Worm (Caenorhabditis elegans): ENCODE results near the gene hlh-10.

Gene hlh-10

DNA sequence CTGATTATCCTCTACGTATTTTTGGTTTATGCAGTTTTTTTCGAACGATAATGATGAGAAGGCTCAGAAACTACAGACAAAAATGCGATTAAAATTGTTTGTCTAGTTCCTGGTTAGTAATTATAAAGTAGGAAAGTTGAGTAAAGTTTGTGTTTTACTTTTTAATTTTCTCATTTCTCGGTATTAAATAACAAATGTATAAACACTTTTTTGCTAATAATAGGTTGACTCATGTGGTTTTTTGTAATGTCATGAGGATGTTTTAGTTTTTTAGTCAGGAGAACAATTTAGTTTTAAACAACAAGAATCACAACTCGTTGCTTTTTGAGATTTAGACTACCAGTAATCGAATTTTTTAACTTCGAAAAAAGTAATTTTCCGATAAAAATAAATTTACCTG, 9.4 kb downstream of the hlh-10 start:
- peak; percentile 23 for TF ChIP-seq C34F6.9 (tag; optimal IDR thresholded peaks at IDR 0.05)
- TF ChIP-seq nhr-6 (tag; optimal IDR thresholded peaks at IDR 0.05): no peak
- peak; percentile 4 for TF ChIP-seq sma-9 (GFP tag; optimal IDR thresholded peaks at IDR 0.05)
- no peak for TF ChIP-seq sma-9 (tag; optimal IDR thresholded peaks at IDR 0.05)

DNA sequence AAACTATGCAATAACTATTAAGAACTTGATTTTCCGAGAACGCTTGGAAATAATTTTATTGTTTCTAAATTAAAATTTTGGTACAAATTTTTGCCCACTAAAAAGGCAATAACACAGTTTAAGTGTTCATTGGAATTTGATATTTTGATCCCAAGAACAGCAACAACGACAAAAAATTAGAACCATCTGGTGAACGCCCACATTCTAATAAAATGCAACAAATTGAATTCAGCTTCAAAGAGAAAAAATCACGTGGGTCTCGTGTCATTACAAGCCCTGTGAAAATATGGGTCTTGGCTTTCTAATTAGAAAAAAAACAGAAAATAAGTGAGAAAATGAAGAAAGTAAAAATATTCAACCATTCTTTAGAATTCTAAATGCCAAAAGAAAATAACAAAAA, 10.2 kb downstream of the hlh-10 start:
- TF ChIP-seq nhr-6 (tag; optimal IDR thresholded peaks at IDR 0.05) (no peak), ztf-11 (tag; optimal IDR thresholded peaks at IDR 0.05) (no peak), lsy-2 (tag; optimal IDR thresholded peaks at IDR 0.05) (peak in 1 of 2 experiments; percentile 2), mab-5 (tag; optimal IDR thresholded peaks at IDR 0.05) (no peak), dmd-4 (tag; optimal IDR thresholded peaks at IDR 0.05) (no peak)

ce11 chrV:9270442-9270841, 11.6 kb downstream of the hlh-10 start:
- TF ChIP-seq zag-1 (tag; optimal IDR thresholded peaks at IDR 0.05) (peak; percentile 12), sma-9 (GFP tag; optimal IDR thresholded peaks at IDR 0.05) (peak; percentile 11), sma-9 (tag; optimal IDR thresholded peaks at IDR 0.05) (no peak), mdl-1 (tag; optimal IDR thresholded peaks at IDR 0.05) (peak; percentile 34 to 38), nhr-237 (tag; optimal IDR thresholded peaks at IDR 0.05) (no peak), unc-39 (tag; optimal IDR thresholded peaks at IDR 0.05) (no peak), lsy-2 (tag; optimal IDR thresholded peaks at IDR 0.05) (no peak), F13H6.1 (tag; optimal IDR thresholded peaks at IDR 0.05) (peak; percentile 22)

ce11 chrV:9268202-9268601, 13.8 kb downstream of the hlh-10 start:
- TF ChIP-seq elt-1 (tag; optimal IDR thresholded peaks at IDR 0.05): no peak
- no peak for TF ChIP-seq unc-62 (GFP tag; optimal IDR thresholded peaks at IDR 0.05)
- TF ChIP-seq mbf-1 (tag; optimal IDR thresholded peaks at IDR 0.05): no peak
- TF ChIP-seq mab-5 (tag; optimal IDR thresholded peaks at IDR 0.05): no peak
- TF ChIP-seq egl-27 (tag; optimal IDR thresholded peaks at IDR 0.05): no peak
- no peak for TF ChIP-seq ceh-82 (tag; optimal IDR thresholded peaks at IDR 0.05)
- TF ChIP-seq sma-3 (GFP tag; optimal IDR thresholded peaks at IDR 0.05): no peak
- TF ChIP-seq lin-39 (tag; optimal IDR thresholded peaks at IDR 0.05): no peak
- TF ChIP-seq fos-1 (tag; optimal IDR thresholded peaks at IDR 0.05): no peak
- TF ChIP-seq C34F6.9 (tag; optimal IDR thresholded peaks at IDR 0.05): no peak
- no peak for TF ChIP-seq alr-1 (tag; optimal IDR thresholded peaks at IDR 0.05)
- TF ChIP-seq nhr-129 (tag; optimal IDR thresholded peaks at IDR 0.05): no peak
- TF ChIP-seq nhr-21 (tag; optimal IDR thresholded peaks at IDR 0.05): no peak
- TF ChIP-seq crh-2 (tag; optimal IDR thresholded peaks at IDR 0.05): no peak
- TF ChIP-seq ztf-4 (tag; optimal IDR thresholded peaks at IDR 0.05): no peak
- TF ChIP-seq nhr-77 (tag; optimal IDR thresholded peaks at IDR 0.05): no peak

DNA sequence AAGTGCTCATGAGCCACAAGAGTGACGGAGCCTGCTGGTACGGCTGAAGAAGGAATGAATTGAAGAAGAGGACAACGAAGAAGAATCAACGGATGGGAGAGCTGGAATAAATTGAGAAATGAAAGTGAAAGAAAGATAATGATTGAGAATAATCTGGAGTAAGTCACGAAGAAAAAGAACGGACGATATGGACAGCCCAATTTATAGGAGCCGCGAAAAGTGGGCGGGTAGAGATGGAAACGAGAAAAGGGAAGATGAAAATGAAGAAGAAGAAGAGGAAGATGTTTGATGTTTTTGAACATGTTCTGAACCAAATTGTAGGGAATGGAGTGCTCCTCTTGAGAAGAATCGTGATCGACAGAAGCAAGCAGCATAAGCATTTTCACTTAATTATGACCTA, 15.6 kb downstream of the hlh-10 start, which contains the start of gene slc-17.7:
Gene slc-17.7, minus strand, starts transcription at position 101 of the 400 bp plus-strand sequence.
- TF ChIP-seq ztf-1 (GFP tag; conservative IDR thresholded peaks at IDR 0.05) (no peak), lsy-2 (tag; optimal IDR thresholded peaks at IDR 0.05) (no peak), dmd-4 (tag; optimal IDR thresholded peaks at IDR 0.05) (no peak), alr-1 (tag; optimal IDR thresholded peaks at IDR 0.05) (no peak), unc-62 (GFP tag; optimal IDR thresholded peaks at IDR 0.05) (no peak), ceh-82 (tag; optimal IDR thresholded peaks at IDR 0.05) (no peak)

ce11 chrV:9262708-9263107, 19.3 kb downstream of the hlh-10 start:
- TF ChIP-seq elt-3 (tag; optimal IDR thresholded peaks at IDR 0.05): no peak
- TF ChIP-seq fos-1 (tag; optimal IDR thresholded peaks at IDR 0.05): peak; percentile 44

DNA sequence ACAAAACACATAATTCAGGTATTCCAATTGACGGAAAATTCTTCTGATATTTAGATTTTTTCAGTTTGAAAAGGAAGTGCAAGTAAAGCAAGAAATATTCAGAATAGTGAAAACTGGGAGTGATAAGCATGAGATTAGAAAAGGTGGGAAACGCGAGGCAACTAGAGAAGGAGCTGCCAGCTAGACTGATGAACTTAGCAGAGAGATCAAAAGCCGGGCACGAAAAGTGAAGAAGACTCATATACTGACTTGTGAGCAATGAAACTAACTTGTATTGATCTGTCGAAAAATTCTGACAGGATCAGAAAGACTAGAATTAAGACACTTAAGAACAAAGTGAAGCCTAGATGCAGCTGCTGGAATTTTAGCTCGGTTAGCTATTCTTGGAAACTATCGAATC, 20.5 kb downstream of the hlh-10 start, which contains the start of gene nhr-36:
Gene nhr-36, minus strand, starts transcription at position 101 of the 400 bp plus-strand sequence.
- no peak for TF ChIP-seq ceh-16 (tag; optimal IDR thresholded peaks at IDR 0.05)
- TF ChIP-seq ama-1 (optimal IDR thresholded peaks at IDR 0.05): no peak
- no peak for TF ChIP-seq Y55F3AM.14 (GFP tag; optimal IDR thresholded peaks at IDR 0.05)
- TF ChIP-seq lin-39 (tag; optimal IDR thresholded peaks at IDR 0.05): no peak
- TF ChIP-seq crh-2 (tag; optimal IDR thresholded peaks at IDR 0.05): no peak
- TF ChIP-seq sem-4 (tag; optimal IDR thresholded peaks at IDR 0.05): no peak
- no peak for TF ChIP-seq lin-11 (tag; optimal IDR thresholded peaks at IDR 0.05)
- no peak for TF ChIP-seq alr-1 (tag; optimal IDR thresholded peaks at IDR 0.05)
- TF ChIP-seq sma-3 (GFP tag; optimal IDR thresholded peaks at IDR 0.05): no peak
- no peak for TF ChIP-seq ztf-1 (GFP tag; conservative IDR thresholded peaks at IDR 0.05)
- no peak for TF ChIP-seq nhr-10 (tag; optimal IDR thresholded peaks at IDR 0.05)
- no peak for TF ChIP-seq zag-1 (tag; optimal IDR thresholded peaks at IDR 0.05)
- TF ChIP-seq unc-55 (GFP tag; optimal IDR thresholded peaks at IDR 0.05): no peak
- TF ChIP-seq nhr-6 (tag; optimal IDR thresholded peaks at IDR 0.05): no peak

Data from whole organism, L2 larva.